Fruit fly (Drosophila melanogaster): ENCODE data around the gene CG3288.

Gene CG3288

DNA sequence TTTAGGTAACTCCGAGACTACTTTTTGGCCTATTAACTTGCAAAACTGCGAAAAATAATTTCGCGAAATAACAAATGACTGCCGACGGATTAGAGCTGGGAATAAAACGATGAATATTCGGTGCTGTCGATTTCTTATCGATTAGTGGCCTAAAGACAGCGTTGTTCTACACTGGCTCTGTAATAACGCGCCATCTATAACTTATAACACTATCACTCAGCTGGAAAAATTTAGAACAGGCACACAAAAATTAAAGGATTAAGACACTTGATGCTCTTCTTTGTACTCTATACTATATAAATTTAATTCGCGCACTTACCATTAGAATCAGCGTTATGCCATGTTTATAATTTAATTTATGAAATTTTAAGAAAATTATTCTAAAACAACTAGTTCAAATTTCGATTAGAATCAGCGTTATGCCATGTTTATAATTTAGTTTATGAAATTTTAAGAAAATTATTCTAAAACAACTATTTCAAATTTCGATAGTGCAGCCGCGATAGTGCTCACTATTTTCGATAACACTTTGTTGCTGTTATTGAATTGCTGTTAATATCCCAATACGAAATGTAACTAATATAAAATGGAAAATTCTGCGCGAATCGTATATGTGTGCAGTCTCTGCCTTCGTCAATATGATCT lies 5.6 kb downstream of the CG3288 start, which contains the start of the genes CSN3 and CG11456 (continued):
- TF ChIP-seq CG30020 (tag; optimal IDR thresholded peaks at IDR 0.05) (peak; percentile 46), B-H1 (GFP tag; IDR thresholded peaks at IDR 0.05) (no peak), CG15514 (GFP tag; optimal IDR thresholded peaks at IDR 0.05) (peak; percentile 65), GATAe (GFP tag; conservative IDR thresholded peaks at IDR 0.05) (no peak), sens-2 (GFP tag; IDR thresholded peaks at IDR 0.05) (no peak), CG30431 (GFP tag; optimal IDR thresholded peaks at IDR 0.05) (no peak), nerfin-1 (tag; optimal IDR thresholded peaks at IDR 0.05) (no peak), Xrp1 (GFP tag; IDR thresholded peaks at IDR 0.05) (peak; percentile 52), emc (GFP tag; optimal IDR thresholded peaks at IDR 0.05) (no peak), gsb-n (tag; optimal IDR thresholded peaks at IDR 0.05) (no peak), CG10654 (GFP tag; optimal IDR thresholded peaks at IDR 0.05) (peak; percentile 46), Mes4 (GFP tag; optimal IDR thresholded peaks at IDR 0.05) (peak; percentile 6), zen2 (GFP tag; IDR thresholded peaks at IDR 0.05; ENCODE audit: partially characterized antibody) (peak; percentile 38; the same call in 2 of the 3 replicates), mld (GFP tag; IDR thresholded peaks at IDR 0.05; ENCODE audit: partially characterized antibody) (peak; percentile 23; the same call in 1 of the 3 replicates), CG17186 (GFP tag; optimal IDR thresholded peaks at IDR 0.05) (peak; percentile 24), sima (GFP tag; optimal IDR thresholded peaks at IDR 0.05) (no peak), B-H2 (GFP tag; optimal IDR thresholded peaks at IDR 0.05) (peak; percentile 55), CG12769 (tag; optimal IDR thresholded peaks at IDR 0.05) (no peak), dysf (GFP tag; IDR thresholded peaks at IDR 0.05) (no peak; the same call in 2 of the 3 replicates), CG7556 (GFP tag; optimal IDR thresholded peaks at IDR 0.05) (no peak), CG7271 (tag; optimal IDR thresholded peaks at IDR 0.05) (no peak), salm (tag; optimal IDR thresholded peaks at IDR 0.05) (no peak), Elba2 (GFP tag; optimal IDR thresholded peaks at IDR 0.05) (no peak), CG17361 (GFP tag; IDR thresholded peaks at IDR 0.05) (no peak), CG12236 (GFP tag; optimal IDR thresholded peaks at IDR 0.05) (no peak), PHDP (tag; optimal IDR thresholded peaks at IDR 0.05) (no peak), Mrtf (GFP tag; IDR thresholded peaks at IDR 0.05) (no peak), psq (GFP tag; optimal IDR thresholded peaks at IDR 0.05) (no peak), Optix (GFP tag; IDR thresholded peaks at IDR 0.05) (no peak), CG12942 (GFP tag; optimal IDR thresholded peaks at IDR 0.05) (peak; percentile 15), CG1647 (GFP tag; optimal IDR thresholded peaks at IDR 0.05) (peak; percentile 51), CG17328 (GFP tag; IDR thresholded peaks at IDR 0.05) (0 out of 2 replicates have a peak, but pooled peaks have one; percentile 14), CG12104 (GFP tag; optimal IDR thresholded peaks at IDR 0.05) (no peak), Taf1 (GFP tag; IDR thresholded peaks at IDR 0.05) (peak; percentile 44; the same call in 1 of the 2 replicates), Sox102F (GFP tag; optimal IDR thresholded peaks at IDR 0.05) (no peak), CG11504 (tag; optimal IDR thresholded peaks at IDR 0.05) (no peak), Xbp1 (GFP tag; optimal IDR thresholded peaks at IDR 0.05) (peak; percentile 67), CG1233 (GFP tag; optimal IDR thresholded peaks at IDR 0.05) (no peak), oc (tag; optimal IDR thresholded peaks at IDR 0.05) (peak; percentile 28), Blimp-1 (GFP tag; optimal IDR thresholded peaks at IDR 0.05) (no peak), CG3995 (GFP tag; optimal IDR thresholded peaks at IDR 0.05) (peak; percentile 6), HmgZ (tag; optimal IDR thresholded peaks at IDR 0.05) (peak; percentile 65), p53 (GFP tag; optimal IDR thresholded peaks at IDR 0.05) (no peak), repo (GFP tag; optimal IDR thresholded peaks at IDR 0.05) (peak; percentile 47), Aef1 (GFP tag; IDR thresholded peaks at IDR 0.05) (no peak), pfk (GFP tag; optimal IDR thresholded peaks at IDR 0.05) (no peak), Ptx1 (GFP tag; IDR thresholded peaks at IDR 0.05) (peak; percentile 34; the same call in 1 of the 2 replicates), CG12659 (GFP tag; optimal IDR thresholded peaks at IDR 0.05) (peak; percentile 79), CG2889 (GFP tag; IDR thresholded peaks at IDR 0.05) (no peak), CG5953 (GFP tag; IDR thresholded peaks at IDR 0.05) (no peak)
